Worm (Caenorhabditis elegans) whole organism, young adult: Measurements from ENCODE around the gene C04F5.8.

Source experiments
- B0019.2 ChIP-seq: fragments of 200-800 bp; sonication (Bioruptor generic); conservative IDR thresholded peaks from 2 replicates; pipeline ENCODE4 v1.3.6; 2022; ENCODE audit warnings: missing genetic modification reagents, missing genetic modification characterization, missing compliant biosample characterization
- D2030.7 ChIP-seq: fragments of 200-800 bp; sonication (Bioruptor generic); IDR thresholded peaks from 2 replicates; pipeline ENCODE4 v1.3.6; 2022; ENCODE audit warnings: missing genetic modification reagents, missing genetic modification characterization, missing compliant biosample characterization
- F10E7.11 ChIP-seq: sonication (generic microtip); optimal IDR thresholded peaks from 2 replicates; lab custom pipeline; 2017; ENCODE audit warnings: mild to moderate bottlenecking, missing genetic modification characterization, moderate library complexity, missing compliant biosample characterization
- K11D2.4 ChIP-seq: fragments of 200-800 bp; sonication (Bioruptor generic); IDR thresholded peaks from 2 replicates; pipeline ENCODE4 v1.3.6; 2022; ENCODE audit warnings: missing genetic modification reagents, missing genetic modification characterization, missing compliant biosample characterization
- T07F8.4 ChIP-seq: sonication (generic microtip); optimal IDR thresholded peaks from 2 replicates; lab custom pipeline; 2016; ENCODE audit warnings: mild to moderate bottlenecking, missing genetic modification characterization, moderate library complexity, missing compliant biosample characterization
- T26A5.8 ChIP-seq: sonication (generic microtip); optimal IDR thresholded peaks from 2 replicates; lab custom pipeline; 2016; ENCODE audit warnings: missing genetic modification characterization, missing compliant biosample characterization
- Y53F4B.3 ChIP-seq: fragments of 200-800 bp; sonication (Bioruptor generic); IDR thresholded peaks from 2 replicates; pipeline ENCODE4 v1.3.6; 2022; ENCODE audit warnings: missing genetic modification reagents, missing genetic modification characterization, missing compliant biosample characterization
- ZK185.1 ChIP-seq: sonication (generic microtip); optimal IDR thresholded peaks from 2 replicates; lab custom pipeline; 2016; ENCODE audit warnings: mild to moderate bottlenecking, missing genetic modification characterization, missing compliant biosample characterization; ENCODE audit not compliant: poor library complexity, severe bottlenecking
- aptf-3 ChIP-seq: fragments of 200-800 bp; sonication (Bioruptor generic); IDR thresholded peaks from 2 replicates; pipeline ENCODE4 v1.3.6; 2022; ENCODE audit warnings: missing genetic modification characterization, missing compliant biosample characterization
- bed-2 ChIP-seq: fragments of 200-800 bp; sonication (Bioruptor generic); IDR thresholded peaks from 2 replicates; pipeline ENCODE4 v1.3.6; 2022; ENCODE audit warnings: missing genetic modification reagents, missing genetic modification characterization, missing compliant biosample characterization
- cebp-1 ChIP-seq, 2 experiments: fragments of 200-800 bp in 1 of 2; sonication (Bioruptor generic) in 1 of 2; sonication (generic microtip) in 1 of 2; IDR thresholded peaks in 1 of 2; optimal IDR thresholded peaks in 1 of 2; 2 replicates each; pipeline versions ENCODE4 v1.3.6 to Lab custom; 2017 to 2022; ENCODE audit warnings: missing compliant biosample characterization in 2 of 2, missing genetic modification characterization in 2 of 2, mild to moderate bottlenecking in 1 of 2, missing genetic modification reagents in 1 of 2, moderate library complexity in 1 of 2
- ceh-27 ChIP-seq: fragments of 200-800 bp; sonication (Bioruptor generic); optimal IDR thresholded peaks from 2 replicates; lab custom pipeline; 2018; ENCODE audit warnings: mild to moderate bottlenecking, missing genetic modification characterization, moderate library complexity, missing compliant biosample characterization
- ceh-91 ChIP-seq: fragments of 200-800 bp; sonication (Bioruptor generic); IDR thresholded peaks from 2 replicates; pipeline ENCODE4 v1.3.6; 2022; ENCODE audit warnings: missing genetic modification reagents, missing genetic modification characterization, missing compliant biosample characterization
- chd-7 ChIP-seq: sonication (generic microtip); optimal IDR thresholded peaks from 2 replicates; lab custom pipeline; 2016; ENCODE audit warnings: mild to moderate bottlenecking, missing genetic modification characterization, moderate library complexity, missing compliant biosample characterization
- dpl-1 ChIP-seq: fragments of 150-350 bp; optimal IDR thresholded peaks from 2 replicates; lab custom pipeline; 2014; ENCODE audit warnings: missing biosample characterization, missing genetic modification reagents, missing genetic modification characterization
- ets-4 ChIP-seq: fragments of 200-800 bp; sonication (Bioruptor generic); optimal IDR thresholded peaks from 2 replicates; lab custom pipeline; 2018; ENCODE audit warnings: mild to moderate bottlenecking, missing genetic modification characterization, missing compliant biosample characterization
- him-1 ChIP-seq: sonication (generic microtip); optimal IDR thresholded peaks from 2 replicates; lab custom pipeline; 2016; ENCODE audit warnings: missing genotype, missing genetic modification reagents, missing genetic modification characterization, missing compliant biosample characterization
- hmg-20 ChIP-seq: fragments of 200-800 bp; sonication (Bioruptor generic); IDR thresholded peaks from 2 replicates; pipeline ENCODE4 v1.3.6; 2022; ENCODE audit warnings: missing genetic modification reagents, missing genetic modification characterization, missing compliant biosample characterization
- hsf-1 ChIP-seq: fragments of 200-800 bp; sonication (Bioruptor generic); IDR thresholded peaks from 2 replicates; pipeline ENCODE4 v1.3.6; 2022; ENCODE audit warnings: missing genetic modification reagents, missing genetic modification characterization, missing compliant biosample characterization
- lin-54 ChIP-seq: fragments of 200-800 bp; sonication (Bioruptor generic); optimal IDR thresholded peaks from 2 replicates; lab custom pipeline; 2018; ENCODE audit warnings: mild to moderate bottlenecking, missing genetic modification characterization, missing compliant biosample characterization
- lir-1 ChIP-seq: fragments of 200-800 bp; sonication (Bioruptor generic); conservative IDR thresholded peaks from 2 replicates; pipeline ENCODE4 v1.3.6; 2022; ENCODE audit warnings: missing genetic modification reagents, missing genetic modification characterization, missing compliant biosample characterization
- lsy-27 ChIP-seq: sonication (generic microtip); optimal IDR thresholded peaks from 2 replicates; lab custom pipeline; 2017; ENCODE audit warnings: missing genetic modification characterization, mild to moderate bottlenecking, missing compliant biosample characterization, antibody characterized with exemption, missing genotype, borderline replicate concordance; ENCODE audit not compliant: insufficient read depth
- madf-6 ChIP-seq: fragments of 200-800 bp; sonication (Bioruptor generic); IDR thresholded peaks from 2 replicates; pipeline ENCODE4 v1.3.6; 2022; ENCODE audit warnings: missing genetic modification reagents, missing genetic modification characterization, missing compliant biosample characterization
- mel-28 ChIP-seq: sonication (generic microtip); optimal IDR thresholded peaks from 2 replicates; lab custom pipeline; 2016; ENCODE audit warnings: borderline replicate concordance, mild to moderate bottlenecking, missing genetic modification characterization, missing compliant biosample characterization
- mxl-1 ChIP-seq: sonication (generic microtip); optimal IDR thresholded peaks from 2 replicates; lab custom pipeline; 2016; ENCODE audit warnings: missing genetic modification characterization, missing compliant biosample characterization
- nfyb-1 ChIP-seq: fragments of 200-800 bp; sonication (Bioruptor generic); IDR thresholded peaks from 2 replicates; pipeline ENCODE4 v1.3.6; 2022; ENCODE audit warnings: missing genetic modification reagents, missing genetic modification characterization, missing compliant biosample characterization
- nhr-120 ChIP-seq: fragments of 200-800 bp; sonication (Bioruptor generic); IDR thresholded peaks from 2 replicates; pipeline ENCODE4 v1.3.6; 2022; ENCODE audit warnings: missing genetic modification characterization, missing compliant biosample characterization
- rcor-1 ChIP-seq: fragments of 200-800 bp; sonication (Bioruptor generic); IDR thresholded peaks from 2 replicates; pipeline ENCODE4 v1.3.6; 2022; ENCODE audit warnings: missing genetic modification reagents, missing genetic modification characterization, missing compliant biosample characterization
- rec-8 ChIP-seq, 2 experiments: sonication (generic microtip); optimal IDR thresholded peaks; 2 replicates each; lab custom pipeline; 2016; ENCODE audit warnings: mild to moderate bottlenecking in 2 of 2, missing genetic modification characterization in 2 of 2, missing genetic modification reagents in 2 of 2, missing genotype in 2 of 2, missing biosample characterization in 1 of 2, missing compliant biosample characterization in 1 of 2, moderate library complexity in 1 of 2
- unc-130 ChIP-seq: sonication (generic microtip); optimal IDR thresholded peaks from 2 replicates; lab custom pipeline; 2016; ENCODE audit warnings: missing genetic modification reagents, missing genetic modification characterization, missing compliant biosample characterization
- unc-62 ChIP-seq: fragments of 150-350 bp; optimal IDR thresholded peaks from 2 replicates; lab custom pipeline; 2014; ENCODE audit warnings: missing biosample characterization, missing genetic modification reagents, missing genetic modification characterization
- ztf-25 ChIP-seq: fragments of 200-800 bp; sonication (Bioruptor generic); IDR thresholded peaks from 2 replicates; pipeline ENCODE4 v1.3.6; 2022; ENCODE audit warnings: missing genetic modification reagents, missing genetic modification characterization, missing compliant biosample characterization
- ztf-28 ChIP-seq: fragments of 200-800 bp; sonication (Bioruptor generic); IDR thresholded peaks from 2 replicates; pipeline ENCODE4 v1.3.6; 2022; ENCODE audit warnings: missing genetic modification reagents, missing genetic modification characterization, missing compliant biosample characterization

Gene C04F5.8

ce11 chrV:5102017-5102416 is 11.5 kb downstream of the C04F5.8 start, which contains the start of gene srab-1:
srab-1 (minus strand) TSS chrV:5102117.
- TF ChIP-seq chd-7 (tag; lab: Kevin White, UChicago) = no peak
- no peak for TF ChIP-seq hmg-20 (GFP tag; lab: Robert Waterston, UW)
- TF ChIP-seq nhr-120 (GFP tag; lab: Robert Waterston, UW) = no peak
- TF ChIP-seq lir-1 (GFP tag; lab: Robert Waterston, UW) = no peak
- no peak for TF ChIP-seq Y53F4B.3 (GFP tag; lab: Robert Waterston, UW)
- TF ChIP-seq unc-62 (GFP tag; lab: Kevin White, UChicago) = no peak
- no peak for TF ChIP-seq ztf-25
- TF ChIP-seq cebp-1 (GFP tag; IDR thresholded peaks at IDR 0.05; lab: Robert Waterston, UW) = no peak
- TF ChIP-seq cebp-1 (tag; optimal IDR thresholded peaks at IDR 0.05; lab: Kevin White, UChicago) = no peak
- TF ChIP-seq nfyb-1 (GFP tag; lab: Robert Waterston, UW) = no peak
- no peak for TF ChIP-seq him-1 (tag; lab: Kevin White, UChicago)
- no peak for TF ChIP-seq lin-54 (GFP tag; lab: Kevin White, UChicago)
- TF ChIP-seq mel-28 (tag; lab: Kevin White, UChicago) = no peak
- TF ChIP-seq ZK185.1 (tag; lab: Kevin White, UChicago) = no peak
- TF ChIP-seq dpl-1 (GFP tag; lab: Kevin White, UChicago) = no peak
- TF ChIP-seq ceh-27 (GFP tag; lab: Kevin White, UChicago) = no peak
- TF ChIP-seq ets-4 = no peak
- TF ChIP-seq hsf-1 (GFP tag; lab: Robert Waterston, UW) = no peak
- no peak for TF ChIP-seq K11D2.4 (GFP tag; lab: Robert Waterston, UW)
- no peak for TF ChIP-seq ztf-28 (GFP tag; lab: Robert Waterston, UW)

- TF ChIP-seq rcor-1 (GFP tag; lab: Robert Waterston, UW) (no peak), rec-8 (tag; optimal IDR thresholded peaks at IDR 0.05; lab: Kevin White, UChicago) (no peak), D2030.7 (GFP tag; lab: Robert Waterston, UW) (no peak), mxl-1 (no peak), T26A5.8 (tag; lab: Kevin White, UChicago) (no peak), lin-54 (GFP tag; lab: Kevin White, UChicago) (no peak), lir-1 (GFP tag; lab: Robert Waterston, UW) (no peak), T07F8.4 (tag; lab: Kevin White, UChicago) (no peak), unc-130 (GFP tag; lab: Kevin White, UChicago) (no peak)
These were observed 14.6 kb downstream of the C04F5.8 start, which contains the start of gene unc-46 for ce11 chrV:5098925-5099324. unc-46 (minus strand) TSS chrV:5099025.

ce11 chrV:5097035-5097434 is 16.5 kb downstream of the C04F5.8 start, which contains the start of gene C04F5.2:
C04F5.2 (minus strand) TSS chrV:5097135.
- no peak for TF ChIP-seq ztf-28 (GFP tag; lab: Robert Waterston, UW)
- no peak for TF ChIP-seq lsy-27
- TF ChIP-seq nfyb-1 (GFP tag; lab: Robert Waterston, UW) = no peak
- TF ChIP-seq aptf-3 (GFP tag; lab: Robert Waterston, UW) = no peak
- no peak for TF ChIP-seq ceh-91 (GFP tag; lab: Robert Waterston, UW)
- TF ChIP-seq B0019.2 (GFP tag; lab: Robert Waterston, UW) = no peak
- TF ChIP-seq T26A5.8 (tag; lab: Kevin White, UChicago) = no peak
- TF ChIP-seq bed-2 (GFP tag; lab: Robert Waterston, UW) = no peak
- TF ChIP-seq F10E7.11 (tag; lab: Kevin White, UChicago) = no peak
- no peak for TF ChIP-seq ZK185.1 (tag; lab: Kevin White, UChicago)
- no peak for TF ChIP-seq madf-6 (GFP tag; lab: Robert Waterston, UW)
